Fruit fly (Drosophila melanogaster): ENCODE data around the gene mbc.

The mbc gene

DNA sequence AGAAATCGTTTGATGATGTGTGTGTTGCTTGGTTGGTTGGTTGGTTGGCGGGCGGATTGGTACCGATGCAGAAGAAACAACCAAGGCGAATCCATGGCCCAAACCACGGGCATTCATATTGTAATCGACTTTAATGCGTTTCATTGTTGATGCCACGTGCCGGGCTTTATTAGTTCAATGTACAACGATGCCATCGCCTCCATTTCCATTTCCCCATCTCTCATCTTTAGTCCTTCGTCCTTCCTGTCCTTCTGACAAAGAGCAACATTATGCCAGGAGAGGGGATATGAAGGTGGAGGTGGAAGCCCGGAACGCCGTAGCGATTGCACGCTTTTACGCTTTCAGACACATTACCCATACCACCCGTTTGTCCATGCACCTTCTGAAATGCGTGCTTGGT, 50.1 kb downstream of the mbc start:
- TF ChIP-seq CG8319 (GFP tag; optimal IDR thresholded peaks at IDR 0.05), result no peak
- TF ChIP-seq svp (GFP tag), result peak; percentile 17
- no peak for TF ChIP-seq Eip78C (GFP tag)

DNA sequence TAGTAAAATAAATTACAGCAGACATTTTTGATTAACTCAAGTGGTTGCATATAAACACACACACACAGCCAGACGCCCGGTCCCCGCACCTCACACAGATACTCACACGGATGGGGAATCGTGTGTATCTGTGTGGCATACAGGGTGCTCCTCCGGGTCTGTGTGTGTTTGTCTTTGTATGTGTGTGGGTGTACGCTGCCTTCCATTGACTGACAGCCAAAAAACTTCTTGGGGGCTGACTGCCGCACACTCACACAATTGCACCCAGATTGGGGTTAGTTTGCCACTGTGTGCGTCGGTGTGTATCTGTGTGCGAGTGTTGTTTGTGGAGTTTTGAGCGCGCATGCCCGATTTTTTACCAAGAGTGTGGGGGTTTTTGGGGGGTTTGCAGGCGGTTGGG, 64.5 kb downstream of the mbc start:
- TF ChIP-seq CG1621 (tag; optimal IDR thresholded peaks at IDR 0.05), result no peak
- TF ChIP-seq achi (GFP tag; optimal IDR thresholded peaks at IDR 0.05), result no peak
- TF ChIP-seq CG11762 (GFP tag; optimal IDR thresholded peaks at IDR 0.05; ENCODE audit: insufficient read depth), result no peak
- no peak for TF ChIP-seq CG4318 (GFP tag; optimal IDR thresholded peaks at IDR 0.05)
- TF ChIP-seq net (GFP tag; optimal IDR thresholded peaks at IDR 0.05), result no peak
- no peak for TF ChIP-seq pdm3 (GFP tag; optimal IDR thresholded peaks at IDR 0.05)
- no peak for TF ChIP-seq Blimp-1 (GFP tag; optimal IDR thresholded peaks at IDR 0.05)
- no peak for TF ChIP-seq CG6163 (GFP tag; IDR thresholded peaks at IDR 0.05)
- TF ChIP-seq vri (GFP tag; optimal IDR thresholded peaks at IDR 0.05), result no peak
- TF ChIP-seq Hr39 (GFP tag; optimal IDR thresholded peaks at IDR 0.05), result no peak
- no peak for TF ChIP-seq salr (GFP tag; optimal IDR thresholded peaks at IDR 0.05)
- no peak for TF ChIP-seq fd59A (GFP tag; optimal IDR thresholded peaks at IDR 0.05)
- TF ChIP-seq CG7368 (GFP tag; optimal IDR thresholded peaks at IDR 0.05), result no peak
- TF ChIP-seq fkh (GFP tag; optimal IDR thresholded peaks at IDR 0.05), result no peak
- no peak for TF ChIP-seq eg (GFP tag; IDR thresholded peaks at IDR 0.05)
- no peak for TF ChIP-seq ss (GFP tag; optimal IDR thresholded peaks at IDR 0.05)
- TF ChIP-seq Met (GFP tag; optimal IDR thresholded peaks at IDR 0.05), result no peak
- TF ChIP-seq CG32006 (GFP tag; optimal IDR thresholded peaks at IDR 0.05), result no peak

DNA sequence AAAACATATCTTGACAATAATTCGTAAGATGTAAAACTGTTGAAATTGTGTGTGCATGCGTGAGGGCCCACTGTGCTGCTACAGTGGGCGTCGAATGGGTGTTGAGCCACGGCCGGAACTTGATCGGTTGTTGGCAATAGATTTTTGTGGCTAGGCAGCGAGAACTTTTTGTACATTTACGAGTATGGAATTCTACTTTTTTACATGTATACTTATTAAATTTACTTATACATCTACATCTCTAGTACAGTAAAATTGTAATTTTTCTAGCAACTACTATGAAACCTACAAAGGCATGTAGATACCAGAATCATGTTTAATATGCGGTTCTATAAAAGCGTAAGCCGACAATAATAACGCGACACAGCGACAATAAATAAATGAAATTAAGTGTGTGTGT, 68.0 kb downstream of the mbc start:
- no peak for TF ChIP-seq OdsH (GFP tag; optimal IDR thresholded peaks at IDR 0.05)
- TF ChIP-seq Ets96B (tag; optimal IDR thresholded peaks at IDR 0.05), result no peak
- no peak for TF ChIP-seq eg (GFP tag; IDR thresholded peaks at IDR 0.05)
- TF ChIP-seq Ets21C (GFP tag; optimal IDR thresholded peaks at IDR 0.05), result no peak
- no peak for TF ChIP-seq CG6276 (GFP tag; optimal IDR thresholded peaks at IDR 0.05)
- no peak for TF ChIP-seq CG6792 (GFP tag; optimal IDR thresholded peaks at IDR 0.05)
- TF ChIP-seq CG6808 (GFP tag; optimal IDR thresholded peaks at IDR 0.05), result no peak
- TF ChIP-seq CG10669 (GFP tag; optimal IDR thresholded peaks at IDR 0.05), result no peak
- TF ChIP-seq CG9139 (GFP tag; optimal IDR thresholded peaks at IDR 0.05), result no peak
- TF ChIP-seq Gug (GFP tag; IDR thresholded peaks at IDR 0.05), result no peak
- no peak for TF ChIP-seq Eip93F (GFP tag; optimal IDR thresholded peaks at IDR 0.05)
- TF ChIP-seq vri (GFP tag; optimal IDR thresholded peaks at IDR 0.05), result no peak
- no peak for TF ChIP-seq Eip75B (GFP tag; optimal IDR thresholded peaks at IDR 0.05)
- TF ChIP-seq fkh (GFP tag; optimal IDR thresholded peaks at IDR 0.05), result no peak
- TF ChIP-seq Hr39 (GFP tag; optimal IDR thresholded peaks at IDR 0.05), result no peak
- TF ChIP-seq Met (GFP tag; optimal IDR thresholded peaks at IDR 0.05), result no peak
- no peak for TF ChIP-seq net (GFP tag; optimal IDR thresholded peaks at IDR 0.05)
- no peak for TF ChIP-seq CG6854 (GFP tag; optimal IDR thresholded peaks at IDR 0.05)
- no peak for TF ChIP-seq lz (GFP tag; optimal IDR thresholded peaks at IDR 0.05)
- TF ChIP-seq ss (GFP tag; optimal IDR thresholded peaks at IDR 0.05), result no peak

All from whole organism, prepupa.